Worm (Caenorhabditis elegans) whole organism, midembryonic: Measurements from ENCODE around the gene nkcc-1.

Source experiments
- T22C8.4 ChIP-seq: fragments of 200-800 bp; sonication (Bioruptor generic); IDR thresholded peaks from 2 replicates; pipeline ENCODE4 v1.3.6; 2022; ENCODE audit warnings: missing genetic modification characterization, missing compliant biosample characterization
- cog-1 ChIP-seq: sonication (generic microtip); optimal IDR thresholded peaks from 2 replicates; lab custom pipeline; 2016; ENCODE audit warnings: missing genetic modification characterization, missing compliant biosample characterization
- flt-1 ChIP-seq: fragments of 200-800 bp; sonication (Bioruptor generic); IDR thresholded peaks from 2 replicates; pipeline ENCODE4 v1.3.6; 2022; ENCODE audit warnings: missing genetic modification characterization, missing compliant biosample characterization
- klf-2 ChIP-seq: fragments of 200-800 bp; sonication (Bioruptor generic); conservative IDR thresholded peaks from 2 replicates; pipeline ENCODE4 v1.3.6; 2022; ENCODE audit warnings: missing genetic modification reagents, missing genetic modification characterization, missing compliant biosample characterization
- med-1 ChIP-seq: sonication (generic microtip); optimal IDR thresholded peaks from 2 replicates; lab custom pipeline; 2017; ENCODE audit warnings: missing genetic modification characterization, mild to moderate bottlenecking, missing compliant biosample characterization, antibody characterized with exemption, missing genetic modification reagents; ENCODE audit not compliant: insufficient read depth
- ref-1 ChIP-seq: fragments of 200-800 bp; sonication (Bioruptor generic); conservative IDR thresholded peaks from 2 replicates; pipeline ENCODE4 v1.3.6; 2022; ENCODE audit warnings: missing genetic modification reagents, missing genetic modification characterization, missing compliant biosample characterization
- tab-1 ChIP-seq: fragments of 200-800 bp; sonication (Bioruptor generic); IDR thresholded peaks from 2 replicates; pipeline ENCODE4 v1.3.6; 2022; ENCODE audit warnings: missing genetic modification characterization, missing compliant biosample characterization
- ztf-23 ChIP-seq: fragments of 200-800 bp; sonication (Bioruptor generic); IDR thresholded peaks from 2 replicates; pipeline ENCODE4 v1.3.6; 2022; ENCODE audit warnings: missing genetic modification reagents, missing genetic modification characterization, missing compliant biosample characterization
- ztf-29 ChIP-seq: fragments of 200-800 bp; sonication (Bioruptor generic); IDR thresholded peaks from 2 replicates; pipeline ENCODE4 v1.3.6; 2022; ENCODE audit warnings: missing genetic modification reagents, missing genetic modification characterization, missing compliant biosample characterization

Gene nkcc-1

DNA sequence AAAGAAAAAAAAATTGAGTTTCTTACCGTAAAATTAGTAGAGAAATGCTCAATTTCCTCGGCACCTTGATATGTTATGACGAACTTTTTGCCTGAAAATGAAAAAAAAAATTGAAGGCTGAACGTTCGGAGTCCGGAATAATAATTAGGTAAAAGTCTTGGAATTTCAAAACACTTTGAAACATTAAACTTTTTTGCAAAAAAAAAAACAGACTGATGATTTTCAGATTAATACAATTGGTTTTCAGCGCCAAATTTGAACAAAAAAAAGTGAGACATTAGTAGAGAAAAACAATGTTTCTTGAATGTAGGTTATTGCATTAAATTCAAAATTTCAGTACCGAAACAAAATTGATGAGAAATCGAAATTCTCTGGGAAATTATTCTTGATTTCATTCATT lies at the start of gene nkcc-1:
Gene nkcc-1, minus strand, starts transcription at position 101 of the 400 bp plus-strand sequence.
- TF ChIP-seq flt-1 (GFP tag; lab: Robert Waterston, UW), result no peak
- no peak for TF ChIP-seq tab-1
- no peak for TF ChIP-seq med-1
- TF ChIP-seq ref-1 (GFP tag; lab: Robert Waterston, UW), result no peak
- TF ChIP-seq T22C8.4, result no peak
- TF ChIP-seq klf-2, result no peak
- TF ChIP-seq ztf-23, result no peak

DNA sequence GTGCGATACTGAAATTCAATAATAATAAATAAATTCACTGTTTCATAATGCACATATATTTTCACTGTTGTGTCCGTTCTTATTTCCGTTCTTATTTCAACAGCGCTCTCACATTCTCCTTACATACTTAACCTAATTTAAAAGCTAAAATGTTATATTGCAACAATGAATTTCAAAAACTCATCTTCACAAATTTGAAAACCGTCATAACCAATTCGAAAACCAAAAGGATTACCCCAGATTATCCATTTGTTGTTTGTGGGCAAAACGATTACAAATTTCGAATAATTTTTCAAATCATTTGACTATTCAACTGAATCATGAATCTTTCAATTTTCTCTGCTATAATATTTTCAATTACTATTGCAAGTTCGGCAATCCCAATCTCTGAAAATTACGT lies 48.3 kb upstream of the nkcc-1 start, which contains the start of gene R05A10.4:
Gene R05A10.4, plus strand, starts transcription at position 301 of the 400 bp plus-strand sequence.
- TF ChIP-seq med-1 (no peak), klf-2 (no peak), T22C8.4 (no peak), ztf-29 (no peak), ztf-23 (no peak), ref-1 (GFP tag; lab: Robert Waterston, UW) (no peak), cog-1 (tag; lab: Kevin White, UChicago) (no peak), tab-1 (no peak), flt-1 (GFP tag; lab: Robert Waterston, UW) (no peak)

DNA sequence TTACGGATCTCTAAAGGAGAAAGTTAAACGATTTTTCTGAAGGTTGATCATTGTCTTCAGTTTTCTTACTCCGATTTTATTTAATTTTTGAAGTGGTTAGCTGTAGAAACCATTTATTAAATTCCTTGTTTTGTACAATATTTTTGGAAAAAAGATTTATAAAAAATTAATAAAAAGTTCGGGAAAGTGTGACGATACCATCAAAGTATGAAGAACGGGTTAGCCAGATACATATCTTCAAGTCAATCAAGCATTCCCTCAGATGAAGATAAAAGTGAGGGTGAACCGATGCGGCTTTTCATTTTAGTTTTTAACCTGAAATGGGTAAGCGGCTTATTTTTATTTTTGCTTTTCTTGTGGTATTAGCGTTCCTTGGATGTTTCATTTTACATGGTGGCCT lies 41.6 kb upstream of the nkcc-1 start, which contains the start of gene R05A10.6:
Gene R05A10.6, plus strand, starts transcription at position 301 of the 400 bp plus-strand sequence.
- TF ChIP-seq med-1, result no peak
- TF ChIP-seq cog-1 (tag; lab: Kevin White, UChicago), result no peak
- TF ChIP-seq ztf-29, result no peak

DNA sequence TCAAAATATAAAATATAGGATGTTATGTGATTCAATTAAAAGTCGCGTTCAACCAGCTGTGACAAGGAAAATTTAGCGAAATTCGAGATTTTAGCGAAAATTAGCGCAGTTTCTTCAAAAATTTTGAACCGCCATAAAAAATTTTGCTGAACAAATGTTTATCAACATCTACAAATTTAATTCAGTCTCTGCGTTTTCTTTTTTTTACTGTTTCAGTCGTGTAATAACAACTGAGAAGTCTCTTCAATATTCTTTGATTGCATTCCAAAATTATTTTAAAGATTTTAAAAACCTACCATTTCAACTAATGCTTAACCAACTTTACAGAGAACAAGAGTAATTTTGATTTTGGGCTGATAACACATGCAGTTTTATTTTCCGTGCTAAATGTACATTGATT lies 40.3 kb upstream of the nkcc-1 start:
- TF ChIP-seq ref-1 (GFP tag; lab: Robert Waterston, UW), result no peak
- no peak for TF ChIP-seq flt-1 (GFP tag; lab: Robert Waterston, UW)
- TF ChIP-seq ztf-23, result no peak
- no peak for TF ChIP-seq ztf-29
- no peak for TF ChIP-seq tab-1
- no peak for TF ChIP-seq cog-1 (tag; lab: Kevin White, UChicago)
- no peak for TF ChIP-seq med-1
- no peak for TF ChIP-seq T22C8.4
- TF ChIP-seq klf-2, result no peak

DNA sequence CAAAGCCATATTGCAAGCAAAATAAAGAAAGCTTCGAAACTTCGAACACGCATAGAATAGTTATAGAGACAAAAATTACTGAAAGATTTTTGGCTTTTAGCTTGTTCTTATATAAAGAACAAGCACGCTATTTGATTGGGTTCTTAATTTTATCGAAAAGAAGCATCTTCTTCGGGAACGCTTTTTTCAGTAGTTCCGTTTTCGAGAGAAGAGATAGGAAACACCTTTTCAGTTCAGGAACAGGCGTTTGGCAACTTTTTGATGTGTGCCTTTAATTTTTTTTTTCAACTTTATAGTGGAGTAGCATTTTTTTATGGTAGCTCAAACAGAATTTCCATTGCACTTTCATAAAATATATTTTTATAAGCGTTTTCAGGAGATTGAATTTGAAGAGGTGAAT lies 38.9 kb upstream of the nkcc-1 start, which contains the start of gene R05A10.7:
Gene R05A10.7, minus strand, starts transcription at position 101 of the 400 bp plus-strand sequence.
- TF ChIP-seq ztf-29 (no peak), klf-2 (no peak), flt-1 (GFP tag; lab: Robert Waterston, UW) (no peak), cog-1 (tag; lab: Kevin White, UChicago) (no peak), tab-1 (no peak), T22C8.4 (no peak), ztf-23 (no peak), ref-1 (GFP tag; lab: Robert Waterston, UW) (no peak), med-1 (no peak)

DNA sequence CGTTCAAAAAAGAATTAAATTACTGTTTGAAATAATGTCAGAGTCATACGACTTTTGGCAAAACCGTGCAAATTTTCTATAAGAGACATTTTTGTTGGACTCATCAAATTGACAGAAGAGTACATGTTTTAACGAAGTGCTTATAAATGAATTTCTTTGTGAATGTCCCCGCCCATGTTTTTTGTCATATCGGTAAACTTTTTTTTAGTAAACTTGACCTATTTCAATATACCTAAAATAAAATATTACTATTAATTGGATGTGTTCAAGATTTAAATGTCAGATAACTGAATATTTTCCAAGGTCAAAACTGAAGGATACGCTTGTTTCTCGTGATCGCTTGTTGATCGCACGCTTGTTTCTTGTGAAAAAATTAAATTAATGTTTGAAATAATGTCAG lies 34.2 kb upstream of the nkcc-1 start, which contains the start of gene R05A10.8:
Gene R05A10.8, minus strand, starts transcription at position 101 of the 400 bp plus-strand sequence.
- no peak for TF ChIP-seq flt-1 (GFP tag; lab: Robert Waterston, UW)
- no peak for TF ChIP-seq T22C8.4
- TF ChIP-seq med-1, result no peak
- no peak for TF ChIP-seq cog-1 (tag; lab: Kevin White, UChicago)

DNA sequence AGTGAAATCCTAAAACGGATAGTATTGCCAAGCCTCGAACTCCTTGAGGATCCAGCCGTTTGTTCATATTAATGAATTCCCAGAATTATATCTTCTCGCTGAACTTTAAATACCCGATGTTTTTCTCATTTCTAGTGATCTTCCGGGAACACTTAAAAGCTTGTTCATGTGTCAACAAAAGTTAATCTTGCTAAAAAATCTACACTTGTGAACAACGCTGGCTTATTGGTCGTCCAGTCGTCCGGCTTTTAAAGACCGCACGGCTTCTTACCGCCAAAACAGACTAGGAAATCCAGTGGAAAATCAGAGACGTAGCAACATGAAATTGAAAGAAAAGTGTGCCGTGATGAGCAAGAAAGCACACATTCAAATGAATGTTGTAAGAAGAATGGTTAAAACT lies 29.4 kb upstream of the nkcc-1 start, which contains the start of gene oac-38:
Gene oac-38, minus strand, starts transcription at position 101 of the 400 bp plus-strand sequence.
- TF ChIP-seq med-1 (no peak), cog-1 (tag; lab: Kevin White, UChicago) (no peak), flt-1 (GFP tag; lab: Robert Waterston, UW) (no peak), ref-1 (GFP tag; lab: Robert Waterston, UW) (no peak), ztf-29 (no peak), ztf-23 (no peak), tab-1 (no peak), T22C8.4 (no peak), klf-2 (no peak)

DNA sequence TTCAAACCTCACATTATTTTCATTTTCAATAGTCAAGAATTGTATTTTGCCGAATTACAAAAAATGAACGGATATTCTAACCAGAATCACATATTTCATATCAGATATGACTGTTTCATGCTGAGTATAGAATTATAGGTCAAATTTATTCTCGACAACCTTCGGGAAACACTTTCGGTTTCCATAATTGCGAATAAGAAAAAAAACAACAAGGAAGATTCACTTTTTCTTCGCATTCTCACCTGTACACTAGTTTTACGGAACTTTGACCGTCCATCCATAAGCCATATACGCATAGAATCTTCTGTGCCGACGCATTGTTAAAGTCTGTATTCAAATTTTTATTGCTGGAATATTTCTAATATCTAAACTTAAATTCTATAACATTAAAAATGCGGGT lies 21.7 kb upstream of the nkcc-1 start, which contains the start of gene oac-37:
Gene oac-37, plus strand, starts transcription at position 301 of the 400 bp plus-strand sequence.
- TF ChIP-seq ref-1 (GFP tag; lab: Robert Waterston, UW) (no peak), tab-1 (no peak), flt-1 (GFP tag; lab: Robert Waterston, UW) (no peak), ztf-29 (no peak), ztf-23 (no peak), klf-2 (no peak), T22C8.4 (no peak), cog-1 (tag; lab: Kevin White, UChicago) (no peak), med-1 (no peak)

DNA sequence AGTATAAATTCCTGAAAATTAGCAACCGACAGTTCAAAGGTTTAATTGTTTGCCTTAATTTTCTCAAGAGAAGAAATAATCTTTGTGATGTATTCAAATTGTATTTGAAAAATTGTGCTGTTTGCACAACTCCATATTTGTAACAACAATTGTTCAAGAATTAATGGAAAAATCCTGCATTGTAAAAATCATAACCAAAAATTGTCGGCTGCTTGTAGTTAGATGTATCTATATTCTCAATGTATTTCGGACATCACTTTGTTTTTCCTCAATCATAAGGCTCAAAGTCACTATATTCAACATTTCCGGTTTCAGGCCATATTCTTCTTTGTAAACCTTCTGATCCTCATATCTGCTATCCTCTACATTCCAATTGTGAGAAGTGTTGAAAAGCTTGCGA lies 19.2 kb upstream of the nkcc-1 start:
- no peak for TF ChIP-seq T22C8.4
- no peak for TF ChIP-seq flt-1 (GFP tag; lab: Robert Waterston, UW)
- no peak for TF ChIP-seq tab-1
- TF ChIP-seq klf-2, result no peak
- no peak for TF ChIP-seq ztf-23
- no peak for TF ChIP-seq med-1
- no peak for TF ChIP-seq cog-1 (tag; lab: Kevin White, UChicago)
- TF ChIP-seq ztf-29, result no peak
- TF ChIP-seq ref-1 (GFP tag; lab: Robert Waterston, UW), result no peak

DNA sequence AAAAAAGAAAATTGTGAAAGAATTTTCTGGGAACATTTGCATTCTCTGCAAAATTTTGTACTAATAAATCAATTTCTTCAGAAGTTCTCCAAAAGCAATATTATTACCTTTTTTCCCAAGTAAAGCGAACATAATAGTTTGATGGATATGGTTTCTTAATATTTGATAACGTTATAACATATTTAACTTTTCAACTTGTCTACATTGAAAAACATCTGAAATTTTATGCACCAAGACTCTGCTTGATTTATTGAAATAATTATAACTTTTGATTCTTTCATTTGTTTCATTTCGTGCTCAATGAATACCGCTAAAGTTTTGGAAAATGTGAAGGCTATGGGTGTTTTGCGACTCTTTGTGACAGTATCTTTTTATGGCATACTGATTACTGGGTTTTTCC lies 13.2 kb upstream of the nkcc-1 start, which contains the start of gene srz-31:
Gene srz-31, plus strand, starts transcription at position 301 of the 400 bp plus-strand sequence.
- TF ChIP-seq flt-1 (GFP tag; lab: Robert Waterston, UW) (no peak), med-1 (no peak), tab-1 (no peak), ref-1 (GFP tag; lab: Robert Waterston, UW) (no peak), klf-2 (no peak), T22C8.4 (no peak), ztf-23 (no peak), ztf-29 (no peak)

DNA sequence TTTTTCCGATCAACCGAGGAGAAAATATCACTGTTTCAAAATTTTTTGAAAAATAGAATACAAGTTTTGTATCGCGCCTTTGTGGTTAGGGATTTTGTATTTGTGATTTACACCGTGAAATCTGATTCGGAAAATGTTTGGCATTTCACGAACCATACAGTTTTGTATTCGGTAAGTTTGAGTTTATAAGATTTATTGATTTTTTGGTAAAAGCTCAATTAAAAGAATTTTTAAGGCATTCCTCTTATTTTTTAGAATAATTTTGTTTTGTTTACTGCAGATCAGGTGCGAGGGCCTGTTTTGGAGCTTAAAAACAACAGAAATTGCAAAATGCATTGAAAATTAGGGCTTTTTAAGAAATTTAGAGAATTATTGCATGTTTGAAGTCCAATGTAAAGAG lies 9.5 kb upstream of the nkcc-1 start:
- TF ChIP-seq tab-1, result no peak
- no peak for TF ChIP-seq ztf-23
- no peak for TF ChIP-seq flt-1 (GFP tag; lab: Robert Waterston, UW)
- no peak for TF ChIP-seq cog-1 (tag; lab: Kevin White, UChicago)
- TF ChIP-seq klf-2, result no peak
- TF ChIP-seq med-1, result no peak
- no peak for TF ChIP-seq T22C8.4
- TF ChIP-seq ref-1 (GFP tag; lab: Robert Waterston, UW), result no peak
- no peak for TF ChIP-seq ztf-29
